ENCODE assay signal across 1 fruit fly cellular context in the genomic region with DNA sequence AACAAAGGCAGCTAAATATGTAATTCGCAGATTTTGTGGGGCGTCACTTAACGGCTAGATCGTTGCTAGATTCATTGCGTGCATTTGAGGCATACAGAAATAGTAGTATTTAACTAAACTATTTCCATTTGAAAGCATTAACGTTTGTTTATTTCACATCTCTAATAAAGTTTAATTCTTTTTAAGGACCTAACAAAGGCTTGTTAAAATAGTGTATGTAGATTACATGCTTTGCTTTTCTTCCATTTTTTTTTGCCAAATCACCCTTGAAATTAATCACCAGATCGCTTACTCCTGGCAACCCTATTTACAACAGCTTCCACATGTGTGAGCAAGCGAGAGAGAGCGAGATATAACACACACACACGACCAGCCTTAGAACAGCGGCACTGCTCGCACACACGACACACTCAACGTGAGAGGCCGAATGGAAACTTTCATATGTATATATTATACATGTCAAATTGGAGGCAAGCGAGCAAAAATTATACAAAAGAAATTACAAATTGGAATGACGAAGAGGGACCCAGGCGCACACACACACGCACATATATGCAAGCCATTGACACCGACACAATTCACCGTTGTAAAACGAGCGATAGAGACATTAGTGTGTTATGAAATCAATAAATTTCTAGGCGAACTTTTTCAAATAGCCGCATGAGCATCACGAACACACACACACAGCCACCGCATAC.
TF ChIP-seq lines count a peak whose summit lies in the region.

No protein-coding gene starts in this region.

TF ChIP-seq in whole organism, embryonic, 481 proteins besides CTCF, POLR2A, EP300 and RAD21 (continued from another document and continues in another):
- peak; percentile 25 for TF ChIP-seq Asciz (GFP tag; optimal IDR thresholded peaks at IDR 0.05; lab: Kevin White, UChicago)
- TF ChIP-seq HmgD (GFP tag; optimal IDR thresholded peaks at IDR 0.05; lab: Kevin White, UChicago): peak; percentile 1
- no peak for TF ChIP-seq bbx (GFP tag; IDR thresholded peaks at IDR 0.05; lab: Robert Waterston, UW; ENCODE audit: partially characterized antibody)
- TF ChIP-seq dpn (GFP tag; optimal IDR thresholded peaks at IDR 0.05; lab: Kevin White, UChicago): peak; percentile 36 to 57
- TF ChIP-seq crol (GFP tag; IDR thresholded peaks at IDR 0.05; lab: Robert Waterston, UW): no peak
- peak; percentile 67 for TF ChIP-seq CG13424 (tag; optimal IDR thresholded peaks at IDR 0.05; lab: Kevin White, UChicago)
- no peak for TF ChIP-seq CG4404 (GFP tag; IDR thresholded peaks at IDR 0.05; lab: Robert Waterston, UW)
- peak; percentile 55; the same call in 1 of the 3 replicates for TF ChIP-seq Dbx (GFP tag; IDR thresholded peaks at IDR 0.05; lab: Robert Waterston, UW)
- no peak for TF ChIP-seq CG4820 (GFP tag; optimal IDR thresholded peaks at IDR 0.05; lab: Kevin White, UChicago)
- no peak for TF ChIP-seq slp2 (GFP tag; optimal IDR thresholded peaks at IDR 0.05; lab: Kevin White, UChicago)
- no peak for TF ChIP-seq CG10959 (GFP tag; IDR thresholded peaks at IDR 0.05; lab: Robert Waterston, UW)
- peak; percentile 31 for TF ChIP-seq dm (GFP tag; optimal IDR thresholded peaks at IDR 0.05; lab: Kevin White, UChicago)
- TF ChIP-seq Fer1 (GFP tag; optimal IDR thresholded peaks at IDR 0.05; lab: Kevin White, UChicago): peak; percentile 58
- no peak for TF ChIP-seq CG6854 (GFP tag; optimal IDR thresholded peaks at IDR 0.05; lab: Kevin White, UChicago)
- peak; percentile 77 for TF ChIP-seq Hmr (GFP tag; optimal IDR thresholded peaks at IDR 0.05; lab: Kevin White, UChicago)
- TF ChIP-seq CG7786 (GFP tag; optimal IDR thresholded peaks at IDR 0.05; lab: Kevin White, UChicago): peak; percentile 34
- TF ChIP-seq Poxn (GFP tag; IDR thresholded peaks at IDR 0.05; lab: Robert Waterston, UW): no peak
- TF ChIP-seq CG12942 (GFP tag; optimal IDR thresholded peaks at IDR 0.05; lab: Kevin White, UChicago): peak; percentile 22
- no peak for TF ChIP-seq Dad (GFP tag; optimal IDR thresholded peaks at IDR 0.05; lab: Kevin White, UChicago)
- TF ChIP-seq pan (optimal IDR thresholded peaks at IDR 0.05; lab: Kevin White, UChicago): no peak
- TF ChIP-seq pan (GFP tag; optimal IDR thresholded peaks at IDR 0.05 in 1 of 2, IDR thresholded peaks at IDR 0.05 in 1 of 2): no peak
- TF ChIP-seq Bgb (GFP tag; IDR thresholded peaks at IDR 0.05; lab: Robert Waterston, UW; ENCODE audit: partially characterized antibody): peak; percentile 32; the same call in 1 of the 2 replicates
- TF ChIP-seq CG2199 (GFP tag; IDR thresholded peaks at IDR 0.05; lab: Robert Waterston, UW): peak; percentile 94
- no peak for TF ChIP-seq gfzf (GFP tag; optimal IDR thresholded peaks at IDR 0.05; lab: Kevin White, UChicago)
- TF ChIP-seq phol (tag; optimal IDR thresholded peaks at IDR 0.05; lab: Kevin White, UChicago): peak; percentile 55
- peak; percentile 21; the same call in 1 of the 2 replicates for TF ChIP-seq amos (GFP tag; IDR thresholded peaks at IDR 0.05; lab: Robert Waterston, UW; ENCODE audit: partially characterized antibody)
- TF ChIP-seq Usf (GFP tag; optimal IDR thresholded peaks at IDR 0.05; lab: Kevin White, UChicago): peak; percentile 19
- TF ChIP-seq abd-A (tag; optimal IDR thresholded peaks at IDR 0.05; lab: Kevin White, UChicago): peak; percentile 88
- no peak for TF ChIP-seq knrl (GFP tag; IDR thresholded peaks at IDR 0.05; lab: Robert Waterston, UW; ENCODE audit: partially characterized antibody)
- TF ChIP-seq Dip2 (GFP tag; IDR thresholded peaks at IDR 0.05; lab: Robert Waterston, UW): no peak
- TF ChIP-seq CG10209 (GFP tag; optimal IDR thresholded peaks at IDR 0.05; lab: Kevin White, UChicago): peak; percentile 53
- TF ChIP-seq CG31441 (GFP tag; IDR thresholded peaks at IDR 0.05; lab: Robert Waterston, UW): peak; percentile 58; the same call in 1 of the 2 replicates
- peak; percentile 75; the same call in 2 of the 3 replicates for TF ChIP-seq zfh1 (GFP tag; IDR thresholded peaks at IDR 0.05; lab: Robert Waterston, UW)
- peak; percentile 75 for TF ChIP-seq Med (GFP tag; lab: Kevin White, UChicago)
- TF ChIP-seq Six4 (GFP tag; optimal IDR thresholded peaks at IDR 0.05; lab: Kevin White, UChicago): peak; percentile 32
- TF ChIP-seq Hr78 (GFP tag; optimal IDR thresholded peaks at IDR 0.05; lab: Kevin White, UChicago): peak in 1 of 2 experiments; percentile 4
- peak; percentile 47; the same call in 1 of the 2 replicates for TF ChIP-seq Awh (GFP tag; IDR thresholded peaks at IDR 0.05; lab: Robert Waterston, UW)
- no peak for TF ChIP-seq tup (GFP tag; optimal IDR thresholded peaks at IDR 0.05; lab: Kevin White, UChicago)
- TF ChIP-seq CG7928 (GFP tag; optimal IDR thresholded peaks at IDR 0.05; lab: Kevin White, UChicago): no peak
- TF ChIP-seq bowl (GFP tag; IDR thresholded peaks at IDR 0.05; lab: Robert Waterston, UW): no peak
- TF ChIP-seq ftz-f1 (GFP tag; optimal IDR thresholded peaks at IDR 0.05; lab: Kevin White, UChicago): peak; percentile 89
- TF ChIP-seq ewg (GFP tag; optimal IDR thresholded peaks at IDR 0.05; lab: Kevin White, UChicago): peak; percentile 7
- no peak for TF ChIP-seq ase (GFP tag; IDR thresholded peaks at IDR 0.05; lab: Robert Waterston, UW)
- TF ChIP-seq Meics (GFP tag; optimal IDR thresholded peaks at IDR 0.05; lab: Kevin White, UChicago): peak; percentile 75
- TF ChIP-seq CG1602 (GFP tag; optimal IDR thresholded peaks at IDR 0.05; lab: Kevin White, UChicago): peak; percentile 26
- peak; percentile 64 to 93 for TF ChIP-seq Pdp1 (GFP tag; optimal IDR thresholded peaks at IDR 0.05; lab: Kevin White, UChicago)
- TF ChIP-seq sug (tag; optimal IDR thresholded peaks at IDR 0.05; lab: Kevin White, UChicago): peak; percentile 59
- TF ChIP-seq CG2712 (tag; optimal IDR thresholded peaks at IDR 0.05; lab: Kevin White, UChicago): peak; percentile 51
- peak; percentile 21 for TF ChIP-seq Hand (GFP tag; optimal IDR thresholded peaks at IDR 0.05; lab: Kevin White, UChicago)
- TF ChIP-seq hb (GFP tag; IDR thresholded peaks at IDR 0.05; lab: Robert Waterston, UW; ENCODE audit: partially characterized antibody): no peak
- peak; percentile 59 for TF ChIP-seq CG15601 (tag; optimal IDR thresholded peaks at IDR 0.05; lab: Kevin White, UChicago)
- TF ChIP-seq Nf-YC (tag; optimal IDR thresholded peaks at IDR 0.05; lab: Kevin White, UChicago): peak; percentile 65
- TF ChIP-seq CG12155 (GFP tag; optimal IDR thresholded peaks at IDR 0.05; lab: Kevin White, UChicago): peak; percentile 48
- peak; percentile 67 for TF ChIP-seq CG9817 (tag; optimal IDR thresholded peaks at IDR 0.05; lab: Kevin White, UChicago)
- TF ChIP-seq eyg (GFP tag; optimal IDR thresholded peaks at IDR 0.05; lab: Kevin White, UChicago): no peak
- peak; percentile 31 for TF ChIP-seq CG8388 (GFP tag; optimal IDR thresholded peaks at IDR 0.05; lab: Kevin White, UChicago)
- no peak for TF ChIP-seq Stat92E (GFP tag; optimal IDR thresholded peaks at IDR 0.05; lab: Kevin White, UChicago)
- peak; percentile 37 for TF ChIP-seq CG8290 (GFP tag; optimal IDR thresholded peaks at IDR 0.05; lab: Kevin White, UChicago)
- TF ChIP-seq CG8290 (tag; optimal IDR thresholded peaks at IDR 0.05; lab: Kevin White, UChicago): peak in 1 of 2 experiments; percentile 86
- TF ChIP-seq cad (GFP tag; optimal IDR thresholded peaks at IDR 0.05; lab: Kevin White, UChicago): no peak
- TF ChIP-seq ken (GFP tag; IDR thresholded peaks at IDR 0.05; lab: Robert Waterston, UW): 0 out of 3 replicates have a peak, but pooled peaks have one; percentile 18
- TF ChIP-seq CG5953 (GFP tag; IDR thresholded peaks at IDR 0.05; lab: Robert Waterston, UW): peak; percentile 42; the same call in 1 of the 2 replicates
- no peak for TF ChIP-seq CG15479 (GFP tag; optimal IDR thresholded peaks at IDR 0.05; lab: Kevin White, UChicago)
- peak; percentile 24 for TF ChIP-seq tap (tag; optimal IDR thresholded peaks at IDR 0.05; lab: Kevin White, UChicago)
- peak; percentile 62 for TF ChIP-seq PHDP (tag; optimal IDR thresholded peaks at IDR 0.05; lab: Kevin White, UChicago)
- no peak for TF ChIP-seq CG30020 (tag; optimal IDR thresholded peaks at IDR 0.05; lab: Kevin White, UChicago)
- TF ChIP-seq dati (GFP tag; IDR thresholded peaks at IDR 0.05; lab: Robert Waterston, UW): no peak
- TF ChIP-seq Myb (GFP tag; optimal IDR thresholded peaks at IDR 0.05; lab: Kevin White, UChicago): peak; percentile 18
- TF ChIP-seq Elba2 (GFP tag; optimal IDR thresholded peaks at IDR 0.05; lab: Kevin White, UChicago): peak; percentile 78
- peak in 1 of 2 experiments; percentile 32 for TF ChIP-seq Eip74EF (GFP tag; optimal IDR thresholded peaks at IDR 0.05; lab: Kevin White, UChicago)
- no peak for TF ChIP-seq CG10654 (GFP tag; optimal IDR thresholded peaks at IDR 0.05; lab: Kevin White, UChicago)
- peak; percentile 42; the same call in 1 of the 3 replicates for TF ChIP-seq Optix (GFP tag; IDR thresholded peaks at IDR 0.05; lab: Robert Waterston, UW)
- peak; percentile 60 for TF ChIP-seq CG12391 (tag; optimal IDR thresholded peaks at IDR 0.05; lab: Kevin White, UChicago)
- no peak for TF ChIP-seq Gsc (GFP tag; IDR thresholded peaks at IDR 0.05; lab: Robert Waterston, UW)
- TF ChIP-seq hbn (GFP tag; IDR thresholded peaks at IDR 0.05; lab: Robert Waterston, UW; ENCODE audit: partially characterized antibody): no peak
- TF ChIP-seq az2 (GFP tag; optimal IDR thresholded peaks at IDR 0.05; lab: Kevin White, UChicago): peak; percentile 44
- peak; percentile 26 for TF ChIP-seq CG18764 (GFP tag; optimal IDR thresholded peaks at IDR 0.05; lab: Kevin White, UChicago)
- TF ChIP-seq chn (GFP tag; optimal IDR thresholded peaks at IDR 0.05; lab: Kevin White, UChicago): peak; percentile 28
- TF ChIP-seq CG17612 (GFP tag; IDR thresholded peaks at IDR 0.05; lab: Robert Waterston, UW): peak; percentile 53; the same call in 1 of the 2 replicates
- no peak for TF ChIP-seq nerfin-2 (GFP tag; IDR thresholded peaks at IDR 0.05; lab: Robert Waterston, UW; ENCODE audit: partially characterized antibody)
- no peak for TF ChIP-seq Tbp (GFP tag; optimal IDR thresholded peaks at IDR 0.05; lab: Kevin White, UChicago)
- TF ChIP-seq grau (tag; optimal IDR thresholded peaks at IDR 0.05; lab: Kevin White, UChicago): peak; percentile 46
- TF ChIP-seq CG17385 (GFP tag; optimal IDR thresholded peaks at IDR 0.05; lab: Kevin White, UChicago): peak; percentile 65
- TF ChIP-seq CG17802 (tag; optimal IDR thresholded peaks at IDR 0.05; lab: Kevin White, UChicago): no peak
- peak; percentile 52 for TF ChIP-seq org-1 (GFP tag; optimal IDR thresholded peaks at IDR 0.05; lab: Kevin White, UChicago)
- TF ChIP-seq Sox100B (GFP tag; optimal IDR thresholded peaks at IDR 0.05; lab: Kevin White, UChicago): peak; percentile 60
- TF ChIP-seq CG10543 (GFP tag; optimal IDR thresholded peaks at IDR 0.05; lab: Kevin White, UChicago): peak; percentile 79
- TF ChIP-seq Dll (GFP tag; IDR thresholded peaks at IDR 0.05; lab: Robert Waterston, UW; ENCODE audit: partially characterized antibody): no peak
- peak; percentile 9 for TF ChIP-seq CG4617 (GFP tag; optimal IDR thresholded peaks at IDR 0.05; lab: Kevin White, UChicago; ENCODE audit: borderline replicate concordance)
- no peak for TF ChIP-seq CG16863 (GFP tag; optimal IDR thresholded peaks at IDR 0.05; lab: Kevin White, UChicago)
- no peak for TF ChIP-seq ssp (GFP tag; IDR thresholded peaks at IDR 0.05; lab: Robert Waterston, UW)
- no peak for TF ChIP-seq CG2129 (GFP tag; IDR thresholded peaks at IDR 0.05; lab: Robert Waterston, UW; ENCODE audit: partially characterized antibody)
- no peak for TF ChIP-seq CG3407 (GFP tag; optimal IDR thresholded peaks at IDR 0.05; lab: Kevin White, UChicago)
- TF ChIP-seq CG7357 (GFP tag; IDR thresholded peaks at IDR 0.05; lab: Robert Waterston, UW): no peak
- TF ChIP-seq CG4424 (GFP tag; optimal IDR thresholded peaks at IDR 0.05; lab: Kevin White, UChicago): peak; percentile 35
- 0 out of 2 replicates have a peak, but pooled peaks have one; percentile 23 for TF ChIP-seq ato (GFP tag; IDR thresholded peaks at IDR 0.05; lab: Robert Waterston, UW; ENCODE audit: partially characterized antibody)
- no peak for TF ChIP-seq CG8765 (GFP tag; IDR thresholded peaks at IDR 0.05; lab: Robert Waterston, UW)
- TF ChIP-seq CG16779 (GFP tag; IDR thresholded peaks at IDR 0.05; lab: Robert Waterston, UW): 0 out of 2 replicates have a peak, but pooled peaks have one; percentile 61
- no peak for TF ChIP-seq Hr39 (optimal IDR thresholded peaks at IDR 0.05; lab: Kevin White, UChicago)
- peak; percentile 19 for TF ChIP-seq Mad (GFP tag; optimal IDR thresholded peaks at IDR 0.05; lab: Kevin White, UChicago)
- peak; percentile 42 for TF ChIP-seq NK7.1 (GFP tag; optimal IDR thresholded peaks at IDR 0.05; lab: Kevin White, UChicago)
- peak; percentile 42 for TF ChIP-seq Xrp1 (GFP tag; IDR thresholded peaks at IDR 0.05; lab: Robert Waterston, UW)
- peak; percentile 47 for TF ChIP-seq CG4328 (GFP tag; optimal IDR thresholded peaks at IDR 0.05; lab: Kevin White, UChicago)
- TF ChIP-seq CG10462 (GFP tag; optimal IDR thresholded peaks at IDR 0.05; lab: Kevin White, UChicago): no peak
- peak; percentile 34 for TF ChIP-seq wek (GFP tag; optimal IDR thresholded peaks at IDR 0.05; lab: Kevin White, UChicago)
- no peak for TF ChIP-seq sna (GFP tag; IDR thresholded peaks at IDR 0.05; lab: Robert Waterston, UW; ENCODE audit: partially characterized antibody)
- TF ChIP-seq Lhr (GFP tag; optimal IDR thresholded peaks at IDR 0.05; lab: Kevin White, UChicago): no peak
- TF ChIP-seq Dp (GFP tag; optimal IDR thresholded peaks at IDR 0.05; lab: Kevin White, UChicago): no peak
- no peak for TF ChIP-seq Kr (GFP tag; optimal IDR thresholded peaks at IDR 0.05; lab: Kevin White, UChicago)
- no peak for TF ChIP-seq btn (GFP tag; optimal IDR thresholded peaks at IDR 0.05; lab: Kevin White, UChicago)
- no peak for TF ChIP-seq CrebB (tag; optimal IDR thresholded peaks at IDR 0.05; lab: Kevin White, UChicago)
- TF ChIP-seq CG10565 (GFP tag; optimal IDR thresholded peaks at IDR 0.05; lab: Kevin White, UChicago): no peak
- peak; percentile 17 for TF ChIP-seq CG10274 (GFP tag; optimal IDR thresholded peaks at IDR 0.05; lab: Kevin White, UChicago)
- no peak for TF ChIP-seq CG3065 (GFP tag; optimal IDR thresholded peaks at IDR 0.05; lab: Kevin White, UChicago)
- peak; percentile 58; the same call in 2 of the 3 replicates for TF ChIP-seq CG11695 (GFP tag; IDR thresholded peaks at IDR 0.05; lab: Robert Waterston, UW)
- no peak for TF ChIP-seq mld (GFP tag; IDR thresholded peaks at IDR 0.05; lab: Robert Waterston, UW; ENCODE audit: partially characterized antibody)
- TF ChIP-seq slou (GFP tag; optimal IDR thresholded peaks at IDR 0.05; lab: Kevin White, UChicago): peak; percentile 32
- TF ChIP-seq ap (GFP tag; IDR thresholded peaks at IDR 0.05; lab: Robert Waterston, UW): no peak
- no peak for TF ChIP-seq CG1529 (GFP tag; optimal IDR thresholded peaks at IDR 0.05; lab: Kevin White, UChicago)
- no peak for TF ChIP-seq NC2α (GFP tag; optimal IDR thresholded peaks at IDR 0.05; lab: Kevin White, UChicago)
